Worm (Caenorhabditis elegans): ENCODE measurements around the gene perm-4.

perm-4 gene

ce11 chrIV:1127852-1128251 is 2.9 kb upstream of the perm-4 start (continued):
- TF ChIP-seq attf-6 (GFP tag; IDR thresholded peaks at IDR 0.05) = no peak
- no peak for TF ChIP-seq akir-1 (GFP tag; optimal IDR thresholded peaks at IDR 0.05)
- no peak for TF ChIP-seq cebp-1 (GFP tag; IDR thresholded peaks at IDR 0.05)
- TF ChIP-seq cebp-1 (tag; optimal IDR thresholded peaks at IDR 0.05) = no peak
- TF ChIP-seq somi-1 (GFP tag; optimal IDR thresholded peaks at IDR 0.05) = no peak
- no peak for TF ChIP-seq lin-54 (GFP tag; optimal IDR thresholded peaks at IDR 0.05)
- TF ChIP-seq tbp1 (GFP tag; optimal IDR thresholded peaks at IDR 0.05) = no peak
- TF ChIP-seq lsl-1 (GFP tag; optimal IDR thresholded peaks at IDR 0.05) = no peak

- TF ChIP-seq unc-130 (GFP tag; optimal IDR thresholded peaks at IDR 0.05) = no peak
- 0 out of 2 replicates have a peak, but pooled peaks have one; percentile 29 for TF ChIP-seq cebp-2 (GFP tag; IDR thresholded peaks at IDR 0.05)
- TF ChIP-seq F55B11.4 (tag; optimal IDR thresholded peaks at IDR 0.05; ENCODE audit: borderline replicate concordance, insufficient read depth) = no peak
- TF ChIP-seq zfh-2 (GFP tag; conservative IDR thresholded peaks at IDR 0.05) = peak; percentile 52; the same call in 1 of the 2 replicates
- no peak for TF ChIP-seq rec-8 (tag; optimal IDR thresholded peaks at IDR 0.05)
Measured at ce11 chrIV:1126490-1126889, 1.6 kb upstream of the perm-4 start, which contains the start of gene perm-2. TSS of gene perm-2 (plus strand) at chrIV:1126790.

- TF ChIP-seq ceh-58 (GFP tag; IDR thresholded peaks at IDR 0.05) (0 out of 2 replicates have a peak, but pooled peaks have one; percentile 53), B0261.1 (tag; optimal IDR thresholded peaks at IDR 0.05) (no peak), cebp-2 (GFP tag; IDR thresholded peaks at IDR 0.05) (no peak), ekl-4 (GFP tag; IDR thresholded peaks at IDR 0.05) (no peak), lsy-27 (tag; optimal IDR thresholded peaks at IDR 0.05; ENCODE audit: borderline replicate concordance, insufficient read depth) (no peak), zfh-2 (GFP tag; conservative IDR thresholded peaks at IDR 0.05) (peak; percentile 84)
Measured at ce11 chrIV:1123357-1123756, 1.6 kb downstream of the perm-4 start.

ce11 chrIV:1121511-1121910 is 3.4 kb downstream of the perm-4 start:
- no peak for TF ChIP-seq lir-1 (GFP tag; conservative IDR thresholded peaks at IDR 0.05)
- no peak for TF ChIP-seq hsf-1 (GFP tag; IDR thresholded peaks at IDR 0.05)
- no peak for TF ChIP-seq aptf-3 (GFP tag; IDR thresholded peaks at IDR 0.05)
- no peak for TF ChIP-seq mes-4 (tag; optimal IDR thresholded peaks at IDR 0.05)
- TF ChIP-seq ets-4 (GFP tag; optimal IDR thresholded peaks at IDR 0.05) = no peak
- TF ChIP-seq atf-7 (tag; optimal IDR thresholded peaks at IDR 0.05) = peak; percentile 15
- peak; percentile 96 for TF ChIP-seq zfh-2 (GFP tag; conservative IDR thresholded peaks at IDR 0.05)
- peak; percentile 85 for TF ChIP-seq egrh-3 (GFP tag; IDR thresholded peaks at IDR 0.05)
- TF ChIP-seq ztf-3 (GFP tag; optimal IDR thresholded peaks at IDR 0.05) = no peak
- TF ChIP-seq bed-2 (GFP tag; IDR thresholded peaks at IDR 0.05) = no peak
- no peak for TF ChIP-seq ztf-26 (tag; optimal IDR thresholded peaks at IDR 0.05)
- TF ChIP-seq F10E7.11 (tag; optimal IDR thresholded peaks at IDR 0.05) = peak; percentile 25

- TF ChIP-seq cebp-1 (GFP tag; IDR thresholded peaks at IDR 0.05) (0 out of 2 replicates have a peak, but pooled peaks have one; percentile 32), cebp-1 (tag; optimal IDR thresholded peaks at IDR 0.05) (no peak), F57C9.4 (tag; optimal IDR thresholded peaks at IDR 0.05) (no peak), let-526 (GFP tag; IDR thresholded peaks at IDR 0.05) (no peak), F39B2.1 (GFP tag; IDR thresholded peaks at IDR 0.05) (0 out of 2 replicates have a peak, but pooled peaks have one; percentile 5), fkh-3 (tag; optimal IDR thresholded peaks at IDR 0.05) (no peak), atf-7 (tag; optimal IDR thresholded peaks at IDR 0.05) (no peak), madf-8 (GFP tag; conservative IDR thresholded peaks at IDR 0.05) (no peak), ztf-22 (GFP tag; optimal IDR thresholded peaks at IDR 0.05) (no peak), lin-26 (GFP tag; IDR thresholded peaks at IDR 0.05) (no peak), Y53G8AR.9 (GFP tag; conservative IDR thresholded peaks at IDR 0.05) (0 out of 2 replicates have a peak, but pooled peaks have one; percentile 15), aptf-3 (GFP tag; IDR thresholded peaks at IDR 0.05) (no peak), F57A8.1 (GFP tag; optimal IDR thresholded peaks at IDR 0.05) (no peak), ceh-91 (GFP tag; IDR thresholded peaks at IDR 0.05) (no peak), hsf-1 (GFP tag; IDR thresholded peaks at IDR 0.05) (0 out of 2 replicates have a peak, but pooled peaks have one; percentile 18)
Measured at ce11 chrIV:1120865-1121264, 4.0 kb downstream of the perm-4 start.

All from whole organism, young adult.